Fruit fly (Drosophila melanogaster) whole organism, embryonic: ENCODE results near the gene p38b.
A peak's percentile ranks its signal among the peaks of the same experiment; 100 is the strongest.

ENCODE experiments used
- B-H1 ChIP-seq: fragments of 200-800 bp; sonication (Bioruptor generic); IDR thresholded peaks from 3 replicates; pipeline ENCODE4 v1.3.6; 2022; ENCODE audit warnings: missing biosample characterization, missing genetic modification characterization
- B-H2 ChIP-seq: fragments of 200-800 bp; sonication (Bioruptor generic); optimal IDR thresholded peaks from 2 replicates; lab custom pipeline; 2018; ENCODE audit warnings: missing biosample characterization, mild to moderate bottlenecking, missing genetic modification characterization
- Bdp1 ChIP-seq: fragments of 200-800 bp; sonication (Bioruptor generic); optimal IDR thresholded peaks from 3 replicates; lab custom pipeline; 2016; ENCODE audit warnings: missing biosample characterization, missing genetic modification characterization
- C15 ChIP-seq: fragments of 200-800 bp; sonication (Bioruptor generic); IDR thresholded peaks from 3 replicates; pipeline ENCODE4 v1.3.6; 2022; ENCODE audit warnings: missing biosample characterization, missing genetic modification characterization
- CG11456 ChIP-seq: fragments of 200-800 bp; sonication (Bioruptor generic); IDR thresholded peaks from 3 replicates; pipeline ENCODE4 v1.3.6; 2022; ENCODE audit warnings: missing biosample characterization, missing genetic modification characterization
- CG11723 ChIP-seq: fragments of 200-800 bp; sonication (Bioruptor generic); optimal IDR thresholded peaks from 2 replicates; lab custom pipeline; 2017; ENCODE audit warnings: missing biosample characterization, mild to moderate bottlenecking, missing genetic modification characterization
- CG12942 ChIP-seq: fragments of 200-800 bp; sonication (Bioruptor generic); optimal IDR thresholded peaks from 3 replicates; lab custom pipeline; 2016; ENCODE audit warnings: missing biosample characterization, missing genetic modification characterization
- CG16863 ChIP-seq: fragments of 200-800 bp; sonication (Bioruptor generic); optimal IDR thresholded peaks from 3 replicates; lab custom pipeline; 2016; ENCODE audit warnings: missing biosample characterization, missing genetic modification characterization
- CG17385 ChIP-seq: fragments of 200-800 bp; sonication (Bioruptor generic); optimal IDR thresholded peaks from 3 replicates; lab custom pipeline; 2018; ENCODE audit warnings: missing biosample characterization, mild to moderate bottlenecking, missing genetic modification characterization
- CG18599 ChIP-seq: fragments of 200-800 bp; sonication (Bioruptor generic); optimal IDR thresholded peaks from 3 replicates; lab custom pipeline; 2017; ENCODE audit warnings: missing biosample characterization, missing genetic modification characterization, mild to moderate bottlenecking, moderate library complexity, missing genetic modification reagents
- CG18764 ChIP-seq: fragments of 200-800 bp; sonication (Bioruptor generic); optimal IDR thresholded peaks from 3 replicates; lab custom pipeline; 2016; ENCODE audit warnings: missing biosample characterization, missing genetic modification characterization
- CG2202 ChIP-seq: fragments of 200-800 bp; sonication (Bioruptor generic); optimal IDR thresholded peaks from 2 replicates; lab custom pipeline; 2018; ENCODE audit warnings: missing biosample characterization, mild to moderate bottlenecking, missing genetic modification characterization
- CG4707 ChIP-seq: fragments of 200-800 bp; sonication (Bioruptor generic); optimal IDR thresholded peaks from 2 replicates; lab custom pipeline; 2018; ENCODE audit warnings: missing biosample characterization, mild to moderate bottlenecking, missing genetic modification characterization, moderate library complexity
- CG6791 ChIP-seq: fragments of 200-800 bp; sonication (Bioruptor generic); IDR thresholded peaks from 3 replicates; pipeline ENCODE4 v1.3.6; 2022; ENCODE audit warnings: missing biosample characterization, missing genetic modification characterization; ENCODE audit not compliant: partially characterized antibody
- CG8290 ChIP-seq, 3 experiments: fragments of 200-800 bp; sonication (Bioruptor generic); optimal IDR thresholded peaks; 2 replicates each; lab custom pipeline; 2016 to 2019; ENCODE audit warnings: missing biosample characterization in 3 of 3, missing genetic modification characterization in 3 of 3, mild to moderate bottlenecking in 2 of 3, moderate library complexity in 1 of 3
- CG8944 ChIP-seq: fragments of 200-800 bp; sonication (Bioruptor generic); optimal IDR thresholded peaks from 3 replicates; lab custom pipeline; 2016; ENCODE audit warnings: missing biosample characterization, missing genetic modification characterization
- CG9797 ChIP-seq: fragments of 200-800 bp; sonication (Bioruptor generic); optimal IDR thresholded peaks from 3 replicates; lab custom pipeline; 2018; ENCODE audit warnings: missing biosample characterization, mild to moderate bottlenecking, missing genetic modification characterization
- Chrac-16 ChIP-seq: fragments of 200-800 bp; sonication (Bioruptor generic); optimal IDR thresholded peaks from 3 replicates; lab custom pipeline; 2016; ENCODE audit warnings: missing biosample characterization, missing genetic modification characterization
- Dfd ChIP-seq, 2 experiments: fragments of >200 bp; optimal IDR thresholded peaks; 2 replicates each; lab custom pipeline; 2017; ENCODE audit warnings: missing biosample characterization in 2 of 2, missing genetic modification characterization in 2 of 2
- Dref ChIP-seq: fragments of 200-800 bp; sonication (Bioruptor generic); IDR thresholded peaks from 2 replicates; pipeline ENCODE4 v1.3.6; 2022; ENCODE audit warnings: missing biosample characterization, missing genetic modification characterization
- Hand ChIP-seq: fragments of 200-800 bp; sonication (Bioruptor generic); optimal IDR thresholded peaks from 2 replicates; lab custom pipeline; 2017; ENCODE audit warnings: mild to moderate bottlenecking, missing biosample characterization, missing genetic modification reagents, missing genetic modification characterization
- Kr ChIP-seq: fragments of 200-800 bp; sonication (Bioruptor generic); optimal IDR thresholded peaks from 2 replicates; lab custom pipeline; 2017; ENCODE audit warnings: missing biosample characterization, mild to moderate bottlenecking, missing genetic modification characterization
- NK7.1 ChIP-seq: fragments of 200-800 bp; sonication (Bioruptor generic); optimal IDR thresholded peaks from 3 replicates; lab custom pipeline; 2016; ENCODE audit warnings: missing biosample characterization, missing genetic modification characterization
- Nf-YB ChIP-seq: fragments of 200-800 bp; sonication (Bioruptor generic); optimal IDR thresholded peaks from 3 replicates; lab custom pipeline; 2019; ENCODE audit warnings: missing biosample characterization, mild to moderate bottlenecking, missing genetic modification characterization, moderate library complexity
- Opbp ChIP-seq: fragments of 200-800 bp; sonication (Bioruptor generic); IDR thresholded peaks from 3 replicates; pipeline ENCODE4 v1.3.6; 2022; ENCODE audit warnings: missing biosample characterization, missing genetic modification characterization; ENCODE audit not compliant: partially characterized antibody
- Six4 ChIP-seq: fragments of 200-800 bp; sonication (Bioruptor generic); optimal IDR thresholded peaks from 2 replicates; lab custom pipeline; 2016; ENCODE audit warnings: missing biosample characterization, missing genetic modification characterization
- Taf1 ChIP-seq: fragments of 200-800 bp; sonication (Bioruptor generic); IDR thresholded peaks from 2 replicates; pipeline ENCODE4 v1.3.6; 2022; ENCODE audit warnings: missing biosample characterization, missing genetic modification characterization
- Vsx1 ChIP-seq: fragments of 200-800 bp; sonication (Bioruptor generic); optimal IDR thresholded peaks from 2 replicates; lab custom pipeline; 2017; ENCODE audit warnings: missing biosample characterization, mild to moderate bottlenecking, missing genetic modification characterization, missing genetic modification reagents
- ac ChIP-seq: fragments of 200-800 bp; sonication (Bioruptor generic); optimal IDR thresholded peaks from 3 replicates; lab custom pipeline; 2017; ENCODE audit warnings: missing biosample characterization, mild to moderate bottlenecking, missing genetic modification characterization
- amos ChIP-seq: fragments of 200-800 bp; sonication (Bioruptor generic); IDR thresholded peaks from 2 replicates; pipeline ENCODE4 v1.3.6; 2022; ENCODE audit warnings: missing biosample characterization, missing genetic modification characterization; ENCODE audit not compliant: partially characterized antibody
- bbx ChIP-seq: fragments of 200-800 bp; sonication (Bioruptor generic); IDR thresholded peaks from 2 replicates; pipeline ENCODE4 v1.3.6; 2022; ENCODE audit warnings: missing biosample characterization, missing genetic modification characterization; ENCODE audit not compliant: partially characterized antibody
- bigmax ChIP-seq: fragments of 200-800 bp; sonication (Bioruptor generic); optimal IDR thresholded peaks from 2 replicates; lab custom pipeline; 2018; ENCODE audit warnings: missing biosample characterization, mild to moderate bottlenecking, missing genetic modification characterization
- crc ChIP-seq: fragments of 200-800 bp; sonication (Bioruptor generic); optimal IDR thresholded peaks from 2 replicates; lab custom pipeline; 2016; ENCODE audit warnings: missing biosample characterization, missing genetic modification characterization
- da ChIP-seq: fragments of 200-800 bp; sonication (Bioruptor generic); optimal IDR thresholded peaks from 2 replicates; lab custom pipeline; 2016; ENCODE audit warnings: missing biosample characterization, missing genetic modification characterization
- en ChIP-seq: fragments of 200-800 bp; sonication (Bioruptor generic); optimal IDR thresholded peaks from 2 replicates; lab custom pipeline; 2016; ENCODE audit warnings: missing biosample characterization, missing genetic modification characterization
- grau ChIP-seq: fragments of 200-800 bp; optimal IDR thresholded peaks from 3 replicates; lab custom pipeline; 2019; ENCODE audit warnings: missing biosample characterization, mild to moderate bottlenecking, missing genetic modification characterization, moderate library complexity
- kay ChIP-seq: fragments of 200-800 bp; sonication (Bioruptor generic); optimal IDR thresholded peaks from 2 replicates; lab custom pipeline; 2016; ENCODE audit warnings: missing biosample characterization, missing genetic modification characterization
- klu ChIP-seq: fragments of 200-800 bp; sonication (Bioruptor generic); IDR thresholded peaks from 2 replicates; pipeline ENCODE4 v1.3.6; 2022; ENCODE audit warnings: missing biosample characterization, missing genetic modification characterization
- lbe ChIP-seq: fragments of 200-800 bp; sonication (Bioruptor generic); optimal IDR thresholded peaks from 2 replicates; lab custom pipeline; 2016; ENCODE audit warnings: missing biosample characterization, mild to moderate bottlenecking, missing genetic modification characterization
- luna ChIP-seq: fragments of 200-800 bp; sonication (Bioruptor generic); optimal IDR thresholded peaks from 2 replicates; lab custom pipeline; 2016; ENCODE audit warnings: missing biosample characterization, missing genetic modification characterization
- repo ChIP-seq: fragments of 200-800 bp; sonication (Bioruptor generic); optimal IDR thresholded peaks from 2 replicates; lab custom pipeline; 2016; ENCODE audit warnings: missing biosample characterization, missing genetic modification characterization
- ro ChIP-seq: fragments of 200-800 bp; sonication (Bioruptor generic); IDR thresholded peaks from 2 replicates; pipeline ENCODE4 v1.3.6; 2022; ENCODE audit warnings: missing biosample characterization, missing genetic modification characterization
- row ChIP-seq: fragments of 200-800 bp; sonication (Bioruptor generic); IDR thresholded peaks from 3 replicates; pipeline ENCODE4 v1.3.6; 2022; ENCODE audit warnings: missing biosample characterization, missing genetic modification characterization
- stc ChIP-seq: fragments of 200-800 bp; sonication (Bioruptor generic); IDR thresholded peaks from 2 replicates; pipeline ENCODE4 v1.3.6; 2022; ENCODE audit warnings: missing biosample characterization, missing genetic modification characterization
- ttk ChIP-seq: fragments of 200-800 bp; sonication (Bioruptor generic); IDR thresholded peaks from 2 replicates; pipeline ENCODE4 v2.1.2; 2022; ENCODE audit warnings: missing biosample characterization, missing genetic modification characterization
- vvl ChIP-seq: fragments of 200-800 bp; sonication (Bioruptor generic); IDR thresholded peaks from 2 replicates; pipeline ENCODE4 v1.3.6; 2022; ENCODE audit warnings: missing biosample characterization, missing genetic modification characterization
- wdn ChIP-seq: fragments of 200-800 bp; sonication (Bioruptor generic); IDR thresholded peaks from 2 replicates; pipeline ENCODE4 v1.3.6; 2022; ENCODE audit warnings: missing biosample characterization, missing genetic modification characterization
- zfh1 ChIP-seq: fragments of 200-800 bp; sonication (Bioruptor generic); IDR thresholded peaks from 3 replicates; pipeline ENCODE4 v1.3.6; 2022; ENCODE audit warnings: missing biosample characterization, missing genetic modification characterization

p38b gene

dm6 chr2L:13780109-13780947 is at the start of gene p38b, which contains the start of gene CG9008 (continued):
- peak; percentile 10; the same call in 1 of the 3 replicates for TF ChIP-seq B-H1 (GFP tag; lab: Robert Waterston, UW)
- peak; percentile 46 for TF ChIP-seq CG12942 (GFP tag; lab: Kevin White, UChicago)
- TF ChIP-seq NK7.1 (GFP tag; lab: Kevin White, UChicago), result no peak
- peak; percentile 29; the same call in 1 of the 2 replicates for TF ChIP-seq ro
- peak; percentile 93 for TF ChIP-seq row
- TF ChIP-seq da (GFP tag; lab: Kevin White, UChicago), result no peak
- peak; percentile 84 for TF ChIP-seq CG18599
- TF ChIP-seq ac (GFP tag; lab: Kevin White, UChicago), result no peak
- TF ChIP-seq CG9797 (GFP tag; lab: Kevin White, UChicago), result peak; percentile 8
- peak; percentile 47 for TF ChIP-seq Chrac-16 (GFP tag; lab: Kevin White, UChicago)
- TF ChIP-seq Six4 (GFP tag; lab: Kevin White, UChicago), result peak; percentile 71
- TF ChIP-seq Kr (GFP tag; lab: Kevin White, UChicago), result no peak
- peak; percentile 25 for TF ChIP-seq Bdp1 (GFP tag; lab: Kevin White, UChicago)
- TF ChIP-seq B-H2 (GFP tag; lab: Kevin White, UChicago), result peak; percentile 40
- TF ChIP-seq CG16863 (GFP tag; lab: Kevin White, UChicago), result peak; percentile 42
- peak; percentile 90 for TF ChIP-seq Vsx1
- TF ChIP-seq CG6791 (GFP tag; lab: Robert Waterston, UW), result peak; percentile 29; the same call in 1 of the 3 replicates
- no peak; the same call in 1 of the 2 replicates for TF ChIP-seq ttk (GFP tag; lab: Robert Waterston, UW)
- TF ChIP-seq stc (GFP tag; lab: Robert Waterston, UW), result 0 out of 2 replicates have a peak, but pooled peaks have one; percentile 20
- TF ChIP-seq Dfd (GFP tag; optimal IDR thresholded peaks at IDR 0.05; lab: Kevin White, UChicago), result no peak
- TF ChIP-seq CG18764 (GFP tag; lab: Kevin White, UChicago), result peak; percentile 26
- peak; percentile 78 for TF ChIP-seq CG11723 (GFP tag; lab: Kevin White, UChicago)
- TF ChIP-seq bigmax (GFP tag; lab: Kevin White, UChicago), result no peak
- peak; percentile 42 for TF ChIP-seq kay
- no peak for TF ChIP-seq Taf1 (GFP tag; lab: Robert Waterston, UW)
- TF ChIP-seq CG8290 (GFP tag; optimal IDR thresholded peaks at IDR 0.05; lab: Kevin White, UChicago), result peak; percentile 31
- TF ChIP-seq CG8290 (tag; optimal IDR thresholded peaks at IDR 0.05; lab: Kevin White, UChicago), result peak in 1 of 2 experiments; percentile 74
- TF ChIP-seq vvl (GFP tag; lab: Robert Waterston, UW), result peak; percentile 59
- peak; percentile 52; the same call in 1 of the 2 replicates for TF ChIP-seq amos (GFP tag; lab: Robert Waterston, UW)
- peak; percentile 60; the same call in 1 of the 2 replicates for TF ChIP-seq klu
- TF ChIP-seq CG11456 (GFP tag; lab: Robert Waterston, UW), result peak; percentile 55; the same call in 2 of the 3 replicates
- TF ChIP-seq bbx (GFP tag; lab: Robert Waterston, UW), result peak; percentile 42
- TF ChIP-seq Dref (GFP tag; lab: Robert Waterston, UW), result peak; percentile 83
- TF ChIP-seq crc, result no peak
- TF ChIP-seq Opbp (GFP tag; lab: Robert Waterston, UW), result peak; percentile 49; the same call in 1 of the 3 replicates
- TF ChIP-seq CG4707 (GFP tag; lab: Kevin White, UChicago), result no peak
- peak; percentile 15 for TF ChIP-seq CG8944 (GFP tag; lab: Kevin White, UChicago)
- TF ChIP-seq grau (tag; lab: Kevin White, UChicago), result peak; percentile 90
- peak; percentile 81 for TF ChIP-seq Nf-YB (GFP tag; lab: Kevin White, UChicago)
- TF ChIP-seq Hand (GFP tag; lab: Kevin White, UChicago), result peak; percentile 74
- peak; percentile 48; the same call in 2 of the 3 replicates for TF ChIP-seq zfh1 (GFP tag; lab: Robert Waterston, UW)
- peak; percentile 90 for TF ChIP-seq CG17385
- TF ChIP-seq lbe, result peak; percentile 52
- no peak for TF ChIP-seq repo (GFP tag; lab: Kevin White, UChicago)
- TF ChIP-seq en (GFP tag; lab: Kevin White, UChicago), result no peak
- no peak for TF ChIP-seq C15
- TF ChIP-seq luna (GFP tag; lab: Kevin White, UChicago), result no peak
- TF ChIP-seq CG2202 (tag; lab: Kevin White, UChicago), result peak; percentile 12
- 0 out of 2 replicates have a peak, but pooled peaks have one; percentile 13 for TF ChIP-seq wdn (GFP tag; lab: Robert Waterston, UW)
